Worm (Caenorhabditis elegans) whole organism, L4/young adult: Measurements from ENCODE around the gene hlh-30.

ENCODE experiments used
- W03F9.2 ChIP-seq: fragments of 150-350 bp; optimal IDR thresholded peaks from 2 replicates; lab custom pipeline; 2014; ENCODE audit warnings: missing biosample characterization, missing genetic modification characterization
- dao-5 ChIP-seq: sonication (generic microtip); optimal IDR thresholded peaks from 2 replicates; lab custom pipeline; 2016; ENCODE audit warnings: missing genotype, missing genetic modification characterization, moderate library complexity, missing compliant biosample characterization
- him-1 ChIP-seq: sonication (generic microtip); optimal IDR thresholded peaks from 2 replicates; lab custom pipeline; 2016; ENCODE audit warnings: missing genotype, missing genetic modification reagents, missing genetic modification characterization, missing compliant biosample characterization

ce11 chrIV:3998517-3998916 lies 36.2 kb downstream of the hlh-30 start, which contains the start of gene F47C12.8:
- TF ChIP-seq him-1 (tag; lab: Kevin White, UChicago) (no peak), dao-5 (tag; lab: Kevin White, UChicago) (no peak), W03F9.2 (tag; lab: Kevin White, UChicago) (no peak)
